Worm (Caenorhabditis elegans) whole organism, late embryonic: Measurements from ENCODE around the gene hrg-6.
"Not testable (repeated sequence)": the region's sequence is repeated elsewhere in the genome, so short reads cannot be mapped to it uniquely, and the experiment has no call there.

ENCODE experiments used
- C08G9.2 ChIP-seq: sonication (generic microtip); optimal IDR thresholded peaks from 2 replicates; lab custom pipeline; 2016; ENCODE audit warnings: mild to moderate bottlenecking, missing genetic modification characterization, moderate library complexity, missing compliant biosample characterization
- F13H6.1 ChIP-seq: sonication (generic microtip); optimal IDR thresholded peaks from 2 replicates; lab custom pipeline; 2016; ENCODE audit warnings: missing genetic modification characterization, missing compliant biosample characterization
- K02D7.2 ChIP-seq: sonication (generic microtip); optimal IDR thresholded peaks from 2 replicates; lab custom pipeline; 2017; ENCODE audit warnings: mild to moderate bottlenecking, missing genetic modification characterization, missing compliant biosample characterization
- Y22D7AL.16 ChIP-seq: sonication (generic microtip); optimal IDR thresholded peaks from 2 replicates; lab custom pipeline; 2016; ENCODE audit warnings: missing genetic modification characterization, missing compliant biosample characterization
- ahr-1 ChIP-seq: sonication (generic microtip); optimal IDR thresholded peaks from 2 replicates; lab custom pipeline; 2016; ENCODE audit warnings: missing genetic modification characterization, missing compliant biosample characterization
- ama-1 ChIP-seq: fragments of 150-350 bp; optimal IDR thresholded peaks from 2 replicates; lab custom pipeline; 2014
- ceh-14 ChIP-seq: sonication (generic microtip); optimal IDR thresholded peaks from 2 replicates; lab custom pipeline; 2016; ENCODE audit warnings: missing genotype, missing genetic modification characterization, missing compliant biosample characterization
- ceh-18 ChIP-seq: sonication (generic microtip); optimal IDR thresholded peaks from 2 replicates; lab custom pipeline; 2016; ENCODE audit warnings: missing genetic modification characterization, missing compliant biosample characterization
- ceh-2 ChIP-seq: sonication (generic microtip); optimal IDR thresholded peaks from 2 replicates; lab custom pipeline; 2016; ENCODE audit warnings: missing genotype, missing genetic modification characterization, missing compliant biosample characterization
- ceh-30 ChIP-seq: fragments of 150-350 bp; optimal IDR thresholded peaks from 2 replicates; lab custom pipeline; 2014; ENCODE audit warnings: missing biosample characterization, missing genetic modification characterization
- ceh-48 ChIP-seq: sonication (generic microtip); optimal IDR thresholded peaks from 2 replicates; lab custom pipeline; 2016; ENCODE audit warnings: missing genetic modification characterization, inconsistent platforms, missing compliant biosample characterization
- ceh-9 ChIP-seq: sonication (generic microtip); optimal IDR thresholded peaks from 2 replicates; lab custom pipeline; 2016; ENCODE audit warnings: mild to moderate bottlenecking, missing genetic modification characterization, inconsistent platforms, missing compliant biosample characterization
- che-1 ChIP-seq: sonication (generic microtip); optimal IDR thresholded peaks from 2 replicates; lab custom pipeline; 2016; ENCODE audit warnings: mild to moderate bottlenecking, missing genetic modification characterization, missing compliant biosample characterization
- dmd-4 ChIP-seq: sonication (generic microtip); optimal IDR thresholded peaks from 2 replicates; lab custom pipeline; 2016; ENCODE audit warnings: borderline replicate concordance, missing genetic modification characterization, missing compliant biosample characterization
- dve-1 ChIP-seq: sonication (generic microtip); optimal IDR thresholded peaks from 2 replicates; lab custom pipeline; 2017; ENCODE audit warnings: antibody characterized with exemption, mild to moderate bottlenecking, missing genetic modification characterization, missing compliant biosample characterization
- elt-4 ChIP-seq: sonication (generic microtip); optimal IDR thresholded peaks from 2 replicates; lab custom pipeline; 2016; ENCODE audit warnings: missing genetic modification characterization, missing compliant biosample characterization
- ets-4 ChIP-seq: sonication (generic microtip); optimal IDR thresholded peaks from 2 replicates; lab custom pipeline; 2016; ENCODE audit warnings: missing genetic modification characterization, missing compliant biosample characterization
- gmeb-2 ChIP-seq: sonication (generic microtip); optimal IDR thresholded peaks from 2 replicates; lab custom pipeline; 2016; ENCODE audit warnings: missing genetic modification characterization, inconsistent platforms, missing compliant biosample characterization
- hlh-13 ChIP-seq: fragments of 200-800 bp; sonication (Bioruptor generic); optimal IDR thresholded peaks from 2 replicates; lab custom pipeline; 2018; ENCODE audit warnings: mild to moderate bottlenecking, missing genetic modification characterization, missing compliant biosample characterization
- hlh-6 ChIP-seq: sonication (generic microtip); optimal IDR thresholded peaks from 2 replicates; lab custom pipeline; 2016; ENCODE audit warnings: missing genotype, missing genetic modification characterization, missing compliant biosample characterization
- hlh-8 ChIP-seq: sonication (generic microtip); optimal IDR thresholded peaks from 2 replicates; lab custom pipeline; 2016; ENCODE audit warnings: missing genotype, missing genetic modification characterization, missing compliant biosample characterization
- lim-6 ChIP-seq: sonication (generic microtip); optimal IDR thresholded peaks from 2 replicates; lab custom pipeline; 2016; ENCODE audit warnings: missing genetic modification characterization, missing compliant biosample characterization
- madf-2 ChIP-seq: sonication (generic microtip); optimal IDR thresholded peaks from 2 replicates; lab custom pipeline; 2017; ENCODE audit warnings: missing genetic modification characterization, missing compliant biosample characterization
- mec-3 ChIP-seq: sonication (generic microtip); optimal IDR thresholded peaks from 2 replicates; lab custom pipeline; 2016; ENCODE audit warnings: borderline replicate concordance, missing genetic modification characterization, missing compliant biosample characterization
- nfya-1 ChIP-seq: sonication (generic microtip); optimal IDR thresholded peaks from 2 replicates; lab custom pipeline; 2017; ENCODE audit warnings: missing genetic modification characterization, mild to moderate bottlenecking, missing compliant biosample characterization, antibody characterized with exemption, moderate library complexity
- nhr-232 ChIP-seq: sonication (generic microtip); optimal IDR thresholded peaks from 2 replicates; lab custom pipeline; 2016; ENCODE audit warnings: missing genetic modification characterization, missing compliant biosample characterization
- pax-1 ChIP-seq: fragments of 150-350 bp; optimal IDR thresholded peaks from 2 replicates; lab custom pipeline; 2014; ENCODE audit warnings: missing biosample characterization, missing genetic modification characterization
- pha-2 ChIP-seq: sonication (generic microtip); optimal IDR thresholded peaks from 2 replicates; lab custom pipeline; 2017; ENCODE audit warnings: mild to moderate bottlenecking, missing genetic modification characterization, missing compliant biosample characterization
- pha-4 ChIP-seq: fragments of 150-350 bp; optimal IDR thresholded peaks from 2 replicates; lab custom pipeline; 2018; ENCODE audit warnings: missing biosample characterization, missing genetic modification reagents, missing genetic modification characterization
- pqm-1 ChIP-seq: sonication (generic microtip); optimal IDR thresholded peaks from 2 replicates; lab custom pipeline; 2016; ENCODE audit warnings: missing genetic modification characterization, missing compliant biosample characterization
- ref-2 ChIP-seq: sonication (generic microtip); optimal IDR thresholded peaks from 2 replicates; lab custom pipeline; 2016; ENCODE audit warnings: missing genetic modification characterization, missing compliant biosample characterization
- tbx-2 ChIP-seq: sonication (generic microtip); optimal IDR thresholded peaks from 2 replicates; lab custom pipeline; 2016; ENCODE audit warnings: missing genetic modification characterization, missing compliant biosample characterization
- unc-42 ChIP-seq: sonication (generic microtip); optimal IDR thresholded peaks from 2 replicates; lab custom pipeline; 2016; ENCODE audit warnings: missing genotype, missing genetic modification characterization, missing compliant biosample characterization
- zip-5 ChIP-seq: sonication (generic microtip); optimal IDR thresholded peaks from 2 replicates; lab custom pipeline; 2016; ENCODE audit warnings: missing genetic modification characterization, missing compliant biosample characterization

The hrg-6 gene

ce11 chrIV:11032288-11032687, at the start of gene hrg-6:
hrg-6 (plus strand) TSS chrIV:11032588.
- no peak for TF ChIP-seq ama-1 (lab: Kevin White, UChicago)
- TF ChIP-seq pax-1 (tag; lab: Kevin White, UChicago), result no peak
- TF ChIP-seq ceh-2, result no peak
- no peak for TF ChIP-seq zip-5 (tag; lab: Kevin White, UChicago)
- TF ChIP-seq pqm-1 (tag; lab: Kevin White, UChicago), result no peak
- no peak for TF ChIP-seq gmeb-2 (tag; lab: Kevin White, UChicago)
- no peak for TF ChIP-seq F13H6.1 (tag; lab: Kevin White, UChicago)
- TF ChIP-seq pha-4 (tag; lab: Kevin White, UChicago), result no peak
- TF ChIP-seq ref-2 (tag; lab: Kevin White, UChicago), result no peak
- TF ChIP-seq nfya-1 (tag; lab: Kevin White, UChicago), result no peak
- TF ChIP-seq pha-2 (tag; lab: Kevin White, UChicago), result no peak
- TF ChIP-seq tbx-2, result no peak
- TF ChIP-seq madf-2 (tag; lab: Kevin White, UChicago), result no peak
- TF ChIP-seq hlh-6, result no peak
- TF ChIP-seq ahr-1 (tag; lab: Kevin White, UChicago), result no peak
- TF ChIP-seq ceh-14, result no peak
- no peak for TF ChIP-seq ceh-48 (tag; lab: Kevin White, UChicago)

- TF ChIP-seq ahr-1 (tag; lab: Kevin White, UChicago) (no peak), nfya-1 (tag; lab: Kevin White, UChicago) (no peak), Y22D7AL.16 (tag; lab: Kevin White, UChicago) (no peak), pha-4 (tag; lab: Kevin White, UChicago) (no peak), hlh-13 (GFP tag; lab: Kevin White, UChicago) (no peak), madf-2 (tag; lab: Kevin White, UChicago) (no peak), pqm-1 (tag; lab: Kevin White, UChicago) (no peak), F13H6.1 (tag; lab: Kevin White, UChicago) (no peak), dmd-4 (tag; lab: Kevin White, UChicago) (no peak), mec-3 (tag; lab: Kevin White, UChicago) (no peak), dve-1 (no peak), elt-4 (no peak), K02D7.2 (no peak), zip-5 (tag; lab: Kevin White, UChicago) (no peak), unc-42 (no peak), ceh-48 (tag; lab: Kevin White, UChicago) (no peak), ceh-30 (tag; lab: Kevin White, UChicago) (no peak), nhr-232 (tag; lab: Kevin White, UChicago) (no peak), lim-6 (tag; lab: Kevin White, UChicago) (no peak)
- TF ChIP-seq, all 69 proteins: peak for 0
Observed at ce11 chrIV:10985568-10986035, 46.8 kb upstream of the hrg-6 start, which contains the start of gene cyb-2.1. cyb-2.1 (plus strand) TSS chrIV:10985985.

ce11 chrIV:10987342-10987945, 44.9 kb upstream of the hrg-6 start, which contains the start of gene Y43E12A.3:
Y43E12A.3 (plus strand) TSS chrIV:10987895.
- not testable (repeated sequence) for TF ChIP-seq dmd-4 (tag; lab: Kevin White, UChicago); hlh-8 (tag; lab: Kevin White, UChicago); K02D7.2

DNA sequence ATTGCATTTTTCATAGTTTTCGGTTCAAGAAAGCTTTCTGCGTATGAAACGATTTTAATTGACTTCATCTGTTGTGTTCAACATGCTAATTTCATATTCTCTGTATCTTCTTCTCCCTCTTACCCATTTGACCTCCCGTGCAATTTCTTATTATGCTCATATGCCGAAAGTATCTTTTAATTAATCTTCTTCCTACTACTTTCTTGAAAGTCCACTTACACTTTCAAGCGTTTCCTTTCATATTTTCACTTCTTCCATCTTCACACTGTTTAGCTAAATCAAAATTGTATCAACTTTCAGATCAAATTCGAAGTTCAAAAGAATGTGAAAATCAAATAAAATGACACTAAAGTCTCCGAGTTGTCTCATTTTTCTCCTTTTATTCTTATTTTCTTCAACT, 41.7 kb upstream of the hrg-6 start, which contains the start of gene F13H10.5:
F13H10.5 (plus strand) TSS at position 301 of the 400 bp plus-strand sequence.
- TF ChIP-seq C08G9.2 (tag; lab: Kevin White, UChicago), result no peak
- TF ChIP-seq ama-1 (lab: Kevin White, UChicago), result no peak
- TF ChIP-seq ceh-9, result no peak
- no peak for TF ChIP-seq pqm-1 (tag; lab: Kevin White, UChicago)
- no peak for TF ChIP-seq ets-4 (tag; lab: Kevin White, UChicago)
- no peak for TF ChIP-seq dve-1
- TF ChIP-seq ceh-18 (tag; lab: Kevin White, UChicago), result no peak
- TF ChIP-seq che-1 (tag; lab: Kevin White, UChicago), result no peak
- TF ChIP-seq pha-4 (tag; lab: Kevin White, UChicago), result no peak
- no peak for TF ChIP-seq nhr-232 (tag; lab: Kevin White, UChicago)
